Worm (Caenorhabditis elegans): ENCODE measurements around the gene F28C6.8.

F28C6.8 gene

ce11 chrII:8610085-8610484 lies 3.4 kb downstream of the F28C6.8 start, which contains the start of gene F28C6.9:
Gene F28C6.9, minus strand, starts transcription at chrII:8610185.
- TF ChIP-seq flt-1 (GFP tag; IDR thresholded peaks at IDR 0.05) (no peak), ztf-23 (GFP tag; IDR thresholded peaks at IDR 0.05) (no peak), ztf-29 (GFP tag; IDR thresholded peaks at IDR 0.05) (no peak), tab-1 (GFP tag; IDR thresholded peaks at IDR 0.05) (no peak)

- TF ChIP-seq T22C8.4 (GFP tag; IDR thresholded peaks at IDR 0.05) (no peak), flt-1 (GFP tag; IDR thresholded peaks at IDR 0.05) (no peak), med-1 (GFP tag; optimal IDR thresholded peaks at IDR 0.05; ENCODE audit: insufficient read depth) (no peak), klf-2 (GFP tag; conservative IDR thresholded peaks at IDR 0.05) (no peak), tab-1 (GFP tag; IDR thresholded peaks at IDR 0.05) (no peak)
Observed at ce11 chrII:8610585-8610984, 3.9 kb downstream of the F28C6.8 start.

ce11 chrII:8611330-8611729 lies 4.7 kb downstream of the F28C6.8 start:
- TF ChIP-seq T22C8.4 (GFP tag; IDR thresholded peaks at IDR 0.05), result no peak

ce11 chrII:8612470-8612869 lies 5.8 kb downstream of the F28C6.8 start, which contains the start of gene T22C8.1:
Gene T22C8.1, plus strand, starts transcription at chrII:8612770.
- TF ChIP-seq flt-1 (GFP tag; IDR thresholded peaks at IDR 0.05), result no peak

- no peak for TF ChIP-seq tab-1 (GFP tag; IDR thresholded peaks at IDR 0.05)
- TF ChIP-seq ztf-29 (GFP tag; IDR thresholded peaks at IDR 0.05), result no peak
- TF ChIP-seq med-1 (GFP tag; optimal IDR thresholded peaks at IDR 0.05; ENCODE audit: insufficient read depth), result no peak
- TF ChIP-seq ref-1 (GFP tag; conservative IDR thresholded peaks at IDR 0.05), result no peak
- TF ChIP-seq ztf-23 (GFP tag; IDR thresholded peaks at IDR 0.05), result no peak
- no peak for TF ChIP-seq T22C8.4 (GFP tag; IDR thresholded peaks at IDR 0.05)
- no peak for TF ChIP-seq cog-1 (tag; optimal IDR thresholded peaks at IDR 0.05)
- no peak for TF ChIP-seq klf-2 (GFP tag; conservative IDR thresholded peaks at IDR 0.05)
- no peak for TF ChIP-seq flt-1 (GFP tag; IDR thresholded peaks at IDR 0.05)
Observed at ce11 chrII:8616155-8616554, 9.5 kb downstream of the F28C6.8 start.

ce11 chrII:8617516-8617915 lies 10.9 kb downstream of the F28C6.8 start, which contains the start of gene chhy-1:
Gene chhy-1, minus strand, starts transcription at chrII:8617616.
- no peak for TF ChIP-seq ref-1 (GFP tag; conservative IDR thresholded peaks at IDR 0.05)
- no peak for TF ChIP-seq tab-1 (GFP tag; IDR thresholded peaks at IDR 0.05)
- no peak for TF ChIP-seq ztf-29 (GFP tag; IDR thresholded peaks at IDR 0.05)
- TF ChIP-seq med-1 (GFP tag; optimal IDR thresholded peaks at IDR 0.05; ENCODE audit: insufficient read depth), result no peak
- TF ChIP-seq klf-2 (GFP tag; conservative IDR thresholded peaks at IDR 0.05), result no peak
- TF ChIP-seq flt-1 (GFP tag; IDR thresholded peaks at IDR 0.05), result no peak
- TF ChIP-seq T22C8.4 (GFP tag; IDR thresholded peaks at IDR 0.05), result no peak
- no peak for TF ChIP-seq cog-1 (tag; optimal IDR thresholded peaks at IDR 0.05)
- TF ChIP-seq ztf-23 (GFP tag; IDR thresholded peaks at IDR 0.05), result no peak

ce11 chrII:8621883-8622282 lies 15.2 kb downstream of the F28C6.8 start, which contains the start of gene T22C8.3:
Gene T22C8.3, minus strand, starts transcription at chrII:8621983.
- TF ChIP-seq klf-2 (GFP tag; conservative IDR thresholded peaks at IDR 0.05) (no peak), ref-1 (GFP tag; conservative IDR thresholded peaks at IDR 0.05) (no peak), ztf-23 (GFP tag; IDR thresholded peaks at IDR 0.05) (no peak), T22C8.4 (GFP tag; IDR thresholded peaks at IDR 0.05) (no peak), med-1 (GFP tag; optimal IDR thresholded peaks at IDR 0.05; ENCODE audit: insufficient read depth) (no peak), tab-1 (GFP tag; IDR thresholded peaks at IDR 0.05) (no peak), flt-1 (GFP tag; IDR thresholded peaks at IDR 0.05) (no peak), ztf-29 (GFP tag; IDR thresholded peaks at IDR 0.05) (no peak), cog-1 (tag; optimal IDR thresholded peaks at IDR 0.05) (no peak)

- TF ChIP-seq klf-2 (GFP tag; conservative IDR thresholded peaks at IDR 0.05) (no peak), flt-1 (GFP tag; IDR thresholded peaks at IDR 0.05) (no peak), ref-1 (GFP tag; conservative IDR thresholded peaks at IDR 0.05) (no peak), cog-1 (tag; optimal IDR thresholded peaks at IDR 0.05) (no peak), tab-1 (GFP tag; IDR thresholded peaks at IDR 0.05) (no peak), ztf-29 (GFP tag; IDR thresholded peaks at IDR 0.05) (no peak), ztf-23 (GFP tag; IDR thresholded peaks at IDR 0.05) (no peak), med-1 (GFP tag; optimal IDR thresholded peaks at IDR 0.05; ENCODE audit: insufficient read depth) (no peak), T22C8.4 (GFP tag; IDR thresholded peaks at IDR 0.05) (no peak)
Observed at ce11 chrII:8623396-8623795, 16.7 kb downstream of the F28C6.8 start, which contains the start of gene T22C8.4. Gene T22C8.4, minus strand, starts transcription at chrII:8623496.

ce11 chrII:8625163-8625562 lies 18.5 kb downstream of the F28C6.8 start, which contains the start of gene sptf-2:
Gene sptf-2, plus strand, starts transcription at chrII:8625459.
- TF ChIP-seq T22C8.4 (GFP tag; IDR thresholded peaks at IDR 0.05) (no peak), flt-1 (GFP tag; IDR thresholded peaks at IDR 0.05) (no peak), ref-1 (GFP tag; conservative IDR thresholded peaks at IDR 0.05) (no peak), tab-1 (GFP tag; IDR thresholded peaks at IDR 0.05) (no peak), ztf-29 (GFP tag; IDR thresholded peaks at IDR 0.05) (no peak), cog-1 (tag; optimal IDR thresholded peaks at IDR 0.05) (no peak), med-1 (GFP tag; optimal IDR thresholded peaks at IDR 0.05; ENCODE audit: insufficient read depth) (no peak), ztf-23 (GFP tag; IDR thresholded peaks at IDR 0.05) (no peak), klf-2 (GFP tag; conservative IDR thresholded peaks at IDR 0.05) (no peak)

ce11 chrII:8626598-8626997 lies 19.9 kb downstream of the F28C6.8 start:
- TF ChIP-seq med-1 (GFP tag; optimal IDR thresholded peaks at IDR 0.05; ENCODE audit: insufficient read depth), result no peak
- no peak for TF ChIP-seq flt-1 (GFP tag; IDR thresholded peaks at IDR 0.05)
- no peak for TF ChIP-seq ref-1 (GFP tag; conservative IDR thresholded peaks at IDR 0.05)
- TF ChIP-seq klf-2 (GFP tag; conservative IDR thresholded peaks at IDR 0.05), result no peak

- TF ChIP-seq tab-1 (GFP tag; IDR thresholded peaks at IDR 0.05) (no peak), flt-1 (GFP tag; IDR thresholded peaks at IDR 0.05) (no peak), klf-2 (GFP tag; conservative IDR thresholded peaks at IDR 0.05) (no peak), ref-1 (GFP tag; conservative IDR thresholded peaks at IDR 0.05) (no peak), ztf-29 (GFP tag; IDR thresholded peaks at IDR 0.05) (no peak), med-1 (GFP tag; optimal IDR thresholded peaks at IDR 0.05; ENCODE audit: insufficient read depth) (no peak), cog-1 (tag; optimal IDR thresholded peaks at IDR 0.05) (no peak), ztf-23 (GFP tag; IDR thresholded peaks at IDR 0.05) (no peak), T22C8.4 (GFP tag; IDR thresholded peaks at IDR 0.05) (no peak)
Observed at ce11 chrII:8627907-8628306, 21.3 kb downstream of the F28C6.8 start.
